Fruit fly (Drosophila melanogaster) S2 (cell line): ENCODE data around the gene CG5986.

Experiments
- CG8478 ChIP-seq: fragments of >200 bp; optimal IDR thresholded peaks from 2 replicates; lab custom pipeline; 2018
- CTCF ChIP-seq, 2 experiments: fragments of >200 bp; optimal IDR thresholded peaks; 2 replicates each; lab custom pipeline; 2018

CG5986 gene

dm6 chr3R:24051459-24052165, 4.0 kb downstream of the CG5986 start:
- no peak for TF ChIP-seq CTCF (optimal IDR thresholded peaks at IDR 0.05; lab: Kevin White, UChicago)
- no peak for TF ChIP-seq CG8478

- TF ChIP-seq CTCF (optimal IDR thresholded peaks at IDR 0.05; lab: Kevin White, UChicago), result no peak
- TF ChIP-seq CG8478, result no peak
Measured at dm6 chr3R:24053506-24054102, 6.0 kb downstream of the CG5986 start.

- TF ChIP-seq CG8478 (no peak), CTCF (optimal IDR thresholded peaks at IDR 0.05; lab: Kevin White, UChicago) (no peak)
Measured at dm6 chr3R:24054227-24054626, 6.6 kb downstream of the CG5986 start, which contains the start of gene CG6000. Gene CG6000 (plus strand): TSS chr3R:24054391.

- TF ChIP-seq CTCF (optimal IDR thresholded peaks at IDR 0.05; lab: Kevin White, UChicago) (no peak), CG8478 (no peak)
Measured at dm6 chr3R:24057188-24057587, 9.6 kb downstream of the CG5986 start, which contains the start of gene Hsp68. Gene Hsp68 (minus strand): TSS chr3R:24057310.

dm6 chr3R:24058041-24058440, 10.5 kb downstream of the CG5986 start, which contains the start of gene SMC1:
Gene SMC1 (plus strand): TSS chr3R:24058287.
- TF ChIP-seq CG8478 (no peak), CTCF (optimal IDR thresholded peaks at IDR 0.05; lab: Kevin White, UChicago) (peak in 1 of 2 experiments; percentile 20)

dm6 chr3R:24065718-24066117, 18.1 kb downstream of the CG5986 start:
- TF ChIP-seq CG8478, result no peak
- TF ChIP-seq CTCF (optimal IDR thresholded peaks at IDR 0.05; lab: Kevin White, UChicago), result no peak

dm6 chr3R:24068830-24069229, 21.2 kb downstream of the CG5986 start:
- TF ChIP-seq CTCF (optimal IDR thresholded peaks at IDR 0.05; lab: Kevin White, UChicago), result no peak
- TF ChIP-seq CG8478, result no peak

dm6 chr3R:24069965-24070364, 22.4 kb downstream of the CG5986 start:
- no peak for TF ChIP-seq CTCF (optimal IDR thresholded peaks at IDR 0.05; lab: Kevin White, UChicago)
- no peak for TF ChIP-seq CG8478

dm6 chr3R:24073703-24074102, 26.1 kb downstream of the CG5986 start:
- TF ChIP-seq CG8478 (no peak), CTCF (optimal IDR thresholded peaks at IDR 0.05; lab: Kevin White, UChicago) (no peak)

dm6 chr3R:24079110-24079509, 31.5 kb downstream of the CG5986 start:
- TF ChIP-seq CTCF (optimal IDR thresholded peaks at IDR 0.05; lab: Kevin White, UChicago) (no peak), CG8478 (no peak)

dm6 chr3R:24079613-24080012, 32.0 kb downstream of the CG5986 start:
- TF ChIP-seq CTCF (optimal IDR thresholded peaks at IDR 0.05; lab: Kevin White, UChicago) (no peak), CG8478 (no peak)

dm6 chr3R:24084975-24085374, 37.4 kb downstream of the CG5986 start:
- TF ChIP-seq CTCF (optimal IDR thresholded peaks at IDR 0.05; lab: Kevin White, UChicago) (no peak), CG8478 (no peak)

- TF ChIP-seq CTCF (optimal IDR thresholded peaks at IDR 0.05; lab: Kevin White, UChicago) (no peak), CG8478 (no peak)
Measured at dm6 chr3R:24090143-24090542, 42.6 kb downstream of the CG5986 start.

dm6 chr3R:24091653-24092052, 44.1 kb downstream of the CG5986 start:
- TF ChIP-seq CTCF (optimal IDR thresholded peaks at IDR 0.05; lab: Kevin White, UChicago) (no peak), CG8478 (no peak)

dm6 chr3R:24092590-24093151, 45.1 kb downstream of the CG5986 start:
- TF ChIP-seq CTCF (optimal IDR thresholded peaks at IDR 0.05; lab: Kevin White, UChicago), result no peak
- no peak for TF ChIP-seq CG8478

- TF ChIP-seq CG8478 (no peak), CTCF (optimal IDR thresholded peaks at IDR 0.05; lab: Kevin White, UChicago) (no peak)
Measured at dm6 chr3R:24093430-24093829, 45.8 kb downstream of the CG5986 start.
